Worm (Caenorhabditis elegans) whole organism, L1 larva: ENCODE measurements around the gene rho-1.
A peak's percentile ranks its signal among the peaks of the same experiment; 100 is the strongest.

ENCODE experiments used
- elt-3 ChIP-seq, 6 experiments: fragments of 150-350 bp in 1 of 6; sonication (generic microtip); optimal IDR thresholded peaks; 2 replicates each; lab custom pipeline; 2017 to 2018; ENCODE audit warnings: missing biosample characterization in 6 of 6, missing genetic modification characterization in 6 of 6, inconsistent platforms in 1 of 6
- fos-1 ChIP-seq: fragments of 150-350 bp; optimal IDR thresholded peaks from 2 replicates; lab custom pipeline; 2014; ENCODE audit warnings: missing biosample characterization, missing genetic modification characterization
- nhr-76 ChIP-seq: sonication (generic microtip); optimal IDR thresholded peaks from 2 replicates; lab custom pipeline; 2017; ENCODE audit warnings: missing biosample characterization, missing genetic modification characterization
- nhr-77 ChIP-seq: fragments of 150-350 bp; optimal IDR thresholded peaks from 2 replicates; lab custom pipeline; 2014; ENCODE audit warnings: missing biosample characterization, missing genetic modification characterization
- sptf-1 ChIP-seq: fragments of 150-350 bp; optimal IDR thresholded peaks from 2 replicates; lab custom pipeline; 2014; ENCODE audit warnings: missing biosample characterization, missing genetic modification characterization
- swsn-7 ChIP-seq: sonication (generic microtip); optimal IDR thresholded peaks from 2 replicates; lab custom pipeline; 2016; ENCODE audit warnings: missing genetic modification characterization, missing compliant biosample characterization
- zip-4 ChIP-seq: fragments of 200-800 bp; sonication (Bioruptor generic); optimal IDR thresholded peaks from 2 replicates; lab custom pipeline; 2018; ENCODE audit warnings: mild to moderate bottlenecking, missing genetic modification characterization, moderate library complexity, missing compliant biosample characterization
- ztf-11 ChIP-seq, 2 experiments: sonication (generic microtip); optimal IDR thresholded peaks; 2 replicates each; lab custom pipeline; 2016 to 2017; ENCODE audit warnings: missing genetic modification characterization in 2 of 2, missing biosample characterization in 1 of 2, missing compliant biosample characterization in 1 of 2

DNA sequence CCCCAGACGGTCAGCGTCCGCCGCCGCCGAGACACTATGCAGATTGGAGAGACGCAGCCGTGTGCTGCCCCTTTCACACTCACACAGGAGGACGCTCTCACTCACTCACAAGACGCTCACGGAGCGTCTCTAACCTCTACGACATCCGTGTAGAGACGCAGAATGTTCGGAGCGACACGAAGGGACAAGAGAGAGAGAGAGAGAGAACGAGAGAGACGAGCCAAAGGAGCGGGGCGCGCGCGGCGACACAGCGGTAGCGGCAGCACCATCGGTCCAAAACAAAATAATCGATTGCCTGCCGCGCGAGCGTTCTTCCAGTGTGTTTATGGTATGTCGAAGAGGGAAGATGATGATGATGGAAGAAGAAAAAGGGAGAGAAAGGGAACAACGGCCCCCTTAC is 3.5 kb upstream of the rho-1 start:
- peak; percentile 89 for TF ChIP-seq swsn-7 (tag; lab: Kevin White, UChicago)
- TF ChIP-seq fos-1 (tag; lab: Kevin White, UChicago), result peak; percentile 90
- no peak for TF ChIP-seq sptf-1 (tag; lab: Kevin White, UChicago)
- TF ChIP-seq zip-4 (GFP tag; lab: Kevin White, UChicago), result no peak
- peak; percentile 69 for TF ChIP-seq nhr-77 (tag; lab: Kevin White, UChicago)
- TF ChIP-seq elt-3 (tag; optimal IDR thresholded peaks at IDR 0.05; lab: Kevin White, UChicago), result no peak
- TF ChIP-seq ztf-11 (tag; optimal IDR thresholded peaks at IDR 0.05; lab: Kevin White, UChicago), result peak in 1 of 2 experiments; percentile 71
- TF ChIP-seq nhr-76, result no peak
